Fruit fly (Drosophila melanogaster): ENCODE data around the gene CG31248.

Gene CG31248

dm6 chr3R:7171384-7172099 lies 42.4 kb downstream of the CG31248 start (continued):
- TF ChIP-seq Smox (GFP tag; optimal IDR thresholded peaks at IDR 0.05) (peak; percentile 30), cyc (GFP tag; optimal IDR thresholded peaks at IDR 0.05) (no peak), svp (GFP tag) (no peak), Lpt (GFP tag; optimal IDR thresholded peaks at IDR 0.05) (peak; percentile 53), CG34406 (GFP tag; optimal IDR thresholded peaks at IDR 0.05) (peak; percentile 49), CG11294 (GFP tag; IDR thresholded peaks at IDR 0.05) (no peak), CG6276 (GFP tag; optimal IDR thresholded peaks at IDR 0.05) (no peak), Met (GFP tag; optimal IDR thresholded peaks at IDR 0.05) (peak; percentile 58), CG11902 (GFP tag; optimal IDR thresholded peaks at IDR 0.05) (no peak), Gug (GFP tag; IDR thresholded peaks at IDR 0.05) (0 out of 2 replicates have a peak, but pooled peaks have one; percentile 7), Ets21C (GFP tag; optimal IDR thresholded peaks at IDR 0.05) (peak; percentile 14), Hr38 (GFP tag; optimal IDR thresholded peaks at IDR 0.05) (no peak), net (GFP tag; optimal IDR thresholded peaks at IDR 0.05) (peak; percentile 51), Sox15 (GFP tag; optimal IDR thresholded peaks at IDR 0.05) (no peak), CG8319 (GFP tag; optimal IDR thresholded peaks at IDR 0.05) (no peak), Eip78C (GFP tag) (peak; percentile 92), CG7368 (GFP tag; optimal IDR thresholded peaks at IDR 0.05) (peak; percentile 34), topi (GFP tag; optimal IDR thresholded peaks at IDR 0.05) (peak; percentile 46), CG3032 (tag; optimal IDR thresholded peaks at IDR 0.05) (peak; percentile 86), OdsH (GFP tag; optimal IDR thresholded peaks at IDR 0.05) (peak; percentile 69), lz (GFP tag; optimal IDR thresholded peaks at IDR 0.05) (peak; percentile 52), salr (GFP tag; optimal IDR thresholded peaks at IDR 0.05) (peak; percentile 55 to 71), CG32006 (GFP tag; optimal IDR thresholded peaks at IDR 0.05) (peak; percentile 55), CG6808 (GFP tag; optimal IDR thresholded peaks at IDR 0.05) (peak; percentile 81)

- TF ChIP-seq cyc (GFP tag; optimal IDR thresholded peaks at IDR 0.05) (no peak), CG34406 (GFP tag; optimal IDR thresholded peaks at IDR 0.05) (no peak), fkh (GFP tag; optimal IDR thresholded peaks at IDR 0.05) (no peak), CG8632 (GFP tag; optimal IDR thresholded peaks at IDR 0.05) (no peak), CG1621 (tag; optimal IDR thresholded peaks at IDR 0.05) (no peak), Met (GFP tag; optimal IDR thresholded peaks at IDR 0.05) (no peak), CG4318 (GFP tag; optimal IDR thresholded peaks at IDR 0.05) (no peak), CG6854 (GFP tag; optimal IDR thresholded peaks at IDR 0.05) (peak; percentile 9), CG16779 (tag; optimal IDR thresholded peaks at IDR 0.05) (no peak), Eip78C (GFP tag) (peak; percentile 4), salr (GFP tag; optimal IDR thresholded peaks at IDR 0.05) (no peak), Ets21C (GFP tag; optimal IDR thresholded peaks at IDR 0.05) (no peak), CG10631 (GFP tag; optimal IDR thresholded peaks at IDR 0.05) (no peak), Lpt (GFP tag; optimal IDR thresholded peaks at IDR 0.05) (no peak), vri (GFP tag; optimal IDR thresholded peaks at IDR 0.05) (peak; percentile 82), ss (GFP tag; optimal IDR thresholded peaks at IDR 0.05) (no peak)
These were observed 43.9 kb downstream of the CG31248 start for dm6 chr3R:7172978-7173377.

dm6 chr3R:7174755-7175154 lies 45.6 kb downstream of the CG31248 start:
- no peak for TF ChIP-seq CG11902 (GFP tag; optimal IDR thresholded peaks at IDR 0.05)
- TF ChIP-seq CG1621 (tag; optimal IDR thresholded peaks at IDR 0.05): peak; percentile 71
- TF ChIP-seq ss (GFP tag; optimal IDR thresholded peaks at IDR 0.05): peak in 1 of 2 experiments; percentile 33
- no peak for TF ChIP-seq CG8319 (GFP tag; optimal IDR thresholded peaks at IDR 0.05)
- TF ChIP-seq dsx (GFP tag; optimal IDR thresholded peaks at IDR 0.05; ENCODE audit: poor library complexity, severe bottlenecking): peak; percentile 81

All from whole organism, prepupa.